Worm (Caenorhabditis elegans) whole organism, L4/young adult: Measurements from ENCODE around the gene sgk-1.
"Not testable (repeated sequence)": the region's sequence is repeated elsewhere in the genome, so short reads cannot be mapped to it uniquely, and the experiment has no call there.

Experiments
- W03F9.2 ChIP-seq: fragments of 150-350 bp; optimal IDR thresholded peaks from 2 replicates; lab custom pipeline; 2014; ENCODE audit warnings: missing biosample characterization, missing genetic modification characterization
- dao-5 ChIP-seq: sonication (generic microtip); optimal IDR thresholded peaks from 2 replicates; lab custom pipeline; 2016; ENCODE audit warnings: missing genotype, missing genetic modification characterization, moderate library complexity, missing compliant biosample characterization
- him-1 ChIP-seq: sonication (generic microtip); optimal IDR thresholded peaks from 2 replicates; lab custom pipeline; 2016; ENCODE audit warnings: missing genotype, missing genetic modification reagents, missing genetic modification characterization, missing compliant biosample characterization

The sgk-1 gene

ce11 chrX:16269969-16270368 is 8.0 kb upstream of the sgk-1 start, which contains the start of gene ifa-3:
Gene ifa-3 (minus strand): TSS chrX:16270069.
- TF ChIP-seq dao-5 (no peak), him-1 (tag; lab: Kevin White, UChicago) (no peak), W03F9.2 (tag; lab: Kevin White, UChicago) (no peak)

DNA sequence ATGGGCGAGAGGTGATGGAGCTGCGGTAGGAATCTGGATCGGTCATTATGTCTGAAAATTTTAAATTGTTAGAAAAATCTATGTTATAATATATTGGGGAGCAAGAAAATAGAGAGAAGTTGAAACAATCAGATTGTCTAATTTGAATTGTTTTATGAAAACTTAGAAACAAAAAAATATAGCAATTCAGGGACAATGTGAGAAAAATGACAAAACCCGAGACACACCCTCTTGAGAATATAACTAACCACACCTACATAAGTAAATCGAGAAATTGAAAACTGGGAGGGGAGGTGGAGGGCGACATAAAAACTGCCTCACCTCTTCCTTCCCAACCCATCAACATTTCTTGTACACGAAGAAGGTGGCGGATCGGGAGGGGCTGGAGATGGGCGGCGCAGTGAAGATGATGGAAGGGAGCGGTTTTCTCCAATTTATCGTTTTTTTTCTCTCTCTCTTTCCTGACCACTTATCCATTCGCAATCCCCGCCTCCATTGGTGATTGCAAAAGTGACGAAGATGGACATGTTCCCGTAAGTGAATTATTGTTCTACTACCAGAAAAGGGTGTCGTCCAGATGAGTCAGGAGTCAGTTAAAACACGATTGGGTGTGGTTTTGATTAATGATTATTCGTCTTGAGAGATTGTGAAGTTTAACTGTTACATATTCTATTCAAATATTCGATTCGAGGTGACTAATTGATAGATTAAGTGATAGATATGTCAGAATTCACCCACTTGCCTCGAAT is 3.9 kb upstream of the sgk-1 start, which contains the start of gene mua-6:
TSS of gene mua-6 (minus strand) at position 51 of the 749 bp plus-strand sequence.
- no peak for TF ChIP-seq W03F9.2 (tag; lab: Kevin White, UChicago)
- TF ChIP-seq dao-5 = no peak
- TF ChIP-seq him-1 (tag; lab: Kevin White, UChicago) = no peak

- no peak for TF ChIP-seq W03F9.2 (tag; lab: Kevin White, UChicago)
- TF ChIP-seq him-1 (tag; lab: Kevin White, UChicago) = no peak
- no peak for TF ChIP-seq dao-5
These were observed 1.4 kb upstream of the sgk-1 start for ce11 chrX:16263287-16263686.

- TF ChIP-seq W03F9.2 (tag; lab: Kevin White, UChicago) (no peak), dao-5 (no peak)
These were observed 1.8 kb downstream of the sgk-1 start for ce11 chrX:16260077-16260476.

DNA sequence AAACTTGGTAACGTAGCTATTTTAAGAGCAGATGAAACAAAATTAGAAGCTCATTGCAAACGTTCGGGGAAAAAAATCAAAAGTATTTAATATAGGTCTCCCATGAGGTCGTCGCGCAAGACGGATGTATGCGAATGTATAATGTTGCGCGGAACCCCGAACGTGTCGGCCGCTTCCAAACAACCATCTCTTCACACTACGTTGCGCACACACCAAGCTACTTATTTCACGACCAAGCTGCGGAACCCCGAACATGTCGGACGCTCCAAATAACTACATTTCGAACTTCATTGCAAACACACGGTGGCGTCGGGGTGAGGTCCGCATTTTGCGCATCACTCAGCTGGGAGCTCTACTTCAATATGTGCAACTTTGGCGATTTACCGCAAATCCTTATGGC is 3.4 kb downstream of the sgk-1 start:
- TF ChIP-seq W03F9.2 (tag; lab: Kevin White, UChicago) (no peak), dao-5 (no peak), him-1 (tag; lab: Kevin White, UChicago) (no peak)

- no peak for TF ChIP-seq W03F9.2 (tag; lab: Kevin White, UChicago)
- no peak for TF ChIP-seq dao-5
- TF ChIP-seq him-1 (tag; lab: Kevin White, UChicago) = no peak
These were observed 11.2 kb downstream of the sgk-1 start, which contains the start of gene W10G6.6 for ce11 chrX:16250679-16251078. Gene W10G6.6 (minus strand): TSS chrX:16250779.

DNA sequence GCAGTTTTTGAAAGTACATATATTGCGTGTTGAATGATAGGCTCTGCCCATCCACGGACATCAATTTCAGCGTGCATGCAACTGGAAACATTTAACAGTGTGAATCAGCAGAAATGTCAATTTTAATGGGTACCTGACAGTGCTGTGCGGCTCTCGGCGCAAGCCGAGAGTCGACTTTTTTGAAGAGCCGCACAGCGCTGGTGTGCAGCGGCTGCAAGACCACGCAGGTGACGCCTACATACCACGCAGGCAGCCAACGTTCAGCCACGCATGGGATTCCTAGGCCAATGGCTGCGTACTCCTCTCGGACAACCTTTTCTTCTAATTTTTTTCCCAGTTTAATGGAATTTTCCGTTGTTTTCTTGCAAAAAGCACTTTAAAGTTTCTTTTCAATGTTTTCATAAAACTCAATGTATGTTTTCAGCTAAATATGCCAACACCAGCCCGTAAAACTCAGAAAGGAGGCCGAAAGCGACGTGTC is 17.1 kb downstream of the sgk-1 start, which contains the start of gene W10G6.1:
TSS of gene W10G6.1 (plus strand) at position 431 of the 481 bp plus-strand sequence.
- TF ChIP-seq him-1 (tag; lab: Kevin White, UChicago) = no peak
- no peak for TF ChIP-seq dao-5
- no peak for TF ChIP-seq W03F9.2 (tag; lab: Kevin White, UChicago)

DNA sequence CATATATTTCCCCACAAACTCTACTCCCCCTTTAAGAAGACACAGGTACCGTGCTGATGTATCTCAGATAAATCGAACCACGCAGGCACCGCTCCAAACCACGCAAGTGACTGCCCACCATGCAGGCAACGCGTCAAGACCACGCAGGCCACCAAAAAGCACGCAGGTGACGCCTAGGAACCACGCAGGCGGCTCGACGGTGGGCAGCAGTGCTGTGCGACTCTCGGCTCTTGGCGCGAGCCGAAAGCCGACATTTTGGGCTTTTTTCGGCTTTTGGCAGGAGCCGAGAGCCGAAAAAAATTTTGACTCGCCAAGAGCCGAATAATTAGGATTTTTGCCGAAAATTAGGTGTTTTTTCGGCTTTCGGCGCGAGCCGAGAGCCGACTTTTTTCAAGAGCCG is 18.8 kb downstream of the sgk-1 start:
- TF ChIP-seq dao-5 = no peak
- TF ChIP-seq W03F9.2 (tag; lab: Kevin White, UChicago) = no peak
- no peak for TF ChIP-seq him-1 (tag; lab: Kevin White, UChicago)

ce11 chrX:16240626-16241025 is 21.3 kb downstream of the sgk-1 start:
- TF ChIP-seq W03F9.2 (tag; lab: Kevin White, UChicago) (no peak), him-1 (tag; lab: Kevin White, UChicago) (no peak), dao-5 (no peak)

- no peak for TF ChIP-seq W03F9.2 (tag; lab: Kevin White, UChicago)
- no peak for TF ChIP-seq him-1 (tag; lab: Kevin White, UChicago)
- no peak for TF ChIP-seq dao-5
These were observed 33.3 kb downstream of the sgk-1 start, which contains the start of gene F23A7.5 for ce11 chrX:16228622-16229021. Gene F23A7.5 (plus strand): TSS chrX:16228922.

ce11 chrX:16219710-16220109 is 42.2 kb downstream of the sgk-1 start, which contains the start of gene F23A7.3:
Gene F23A7.3 (plus strand): TSS chrX:16220010.
- TF ChIP-seq W03F9.2 (tag; lab: Kevin White, UChicago); him-1 (tag; lab: Kevin White, UChicago); dao-5: not testable (repeated sequence)

- TF ChIP-seq him-1 (tag; lab: Kevin White, UChicago) (no peak), W03F9.2 (tag; lab: Kevin White, UChicago) (no peak), dao-5 (no peak)
These were observed 43.6 kb downstream of the sgk-1 start for ce11 chrX:16218306-16218705.

DNA sequence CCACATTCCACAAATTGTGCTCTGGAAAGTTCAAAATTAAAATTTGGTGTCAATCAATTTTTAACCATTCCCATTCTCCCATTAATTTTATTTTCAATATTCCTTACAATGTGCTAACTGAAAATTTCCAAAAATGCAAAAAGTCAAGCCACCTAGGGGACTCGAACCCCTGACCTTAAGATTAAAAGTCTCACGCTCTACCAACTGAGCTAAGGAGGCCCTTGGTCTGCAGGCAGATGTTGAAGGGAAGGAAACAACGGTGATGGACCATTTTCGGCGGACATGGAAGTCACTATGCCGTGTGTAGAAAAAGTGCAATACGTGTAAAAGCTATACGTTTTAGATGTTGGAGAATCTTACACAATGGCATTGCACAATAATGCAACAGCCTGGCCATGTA is 44.2 kb downstream of the sgk-1 start:
- TF ChIP-seq him-1 (tag; lab: Kevin White, UChicago) = no peak
- TF ChIP-seq W03F9.2 (tag; lab: Kevin White, UChicago) = no peak
- TF ChIP-seq dao-5 = no peak

ce11 chrX:16217108-16217507 is 44.8 kb downstream of the sgk-1 start, which contains the start of gene F23A7.1:
Gene F23A7.1 (plus strand): TSS chrX:16217408.
- TF ChIP-seq W03F9.2 (tag; lab: Kevin White, UChicago) = no peak
- TF ChIP-seq him-1 (tag; lab: Kevin White, UChicago) = no peak
- no peak for TF ChIP-seq dao-5
